Worm (Caenorhabditis elegans) whole organism, young adult: ENCODE measurements around the gene F53E2.2.

Experiments used
- T26A5.8 ChIP-seq: sonication (generic microtip); optimal IDR thresholded peaks from 2 replicates; lab custom pipeline; 2016; ENCODE audit warnings: missing genetic modification characterization, missing compliant biosample characterization
- ceh-79 ChIP-seq: sonication (generic microtip); optimal IDR thresholded peaks from 2 replicates; lab custom pipeline; 2017; ENCODE audit warnings: mild to moderate bottlenecking, missing genetic modification characterization, missing compliant biosample characterization
- ekl-4 ChIP-seq: fragments of 200-800 bp; sonication (Bioruptor generic); IDR thresholded peaks from 2 replicates; pipeline ENCODE4 v1.3.6; 2022; ENCODE audit warnings: missing genetic modification reagents, missing genetic modification characterization, missing compliant biosample characterization
- let-526 ChIP-seq: fragments of 200-800 bp; sonication (Bioruptor generic); IDR thresholded peaks from 2 replicates; pipeline ENCODE4 v1.3.6; 2022; ENCODE audit warnings: missing genetic modification reagents, missing genetic modification characterization, missing compliant biosample characterization
- madf-6 ChIP-seq: fragments of 200-800 bp; sonication (Bioruptor generic); IDR thresholded peaks from 2 replicates; pipeline ENCODE4 v1.3.6; 2022; ENCODE audit warnings: missing genetic modification reagents, missing genetic modification characterization, missing compliant biosample characterization
- mel-28 ChIP-seq: sonication (generic microtip); optimal IDR thresholded peaks from 2 replicates; lab custom pipeline; 2016; ENCODE audit warnings: borderline replicate concordance, mild to moderate bottlenecking, missing genetic modification characterization, missing compliant biosample characterization
- snpc-3.4 ChIP-seq: sonication (generic microtip); optimal IDR thresholded peaks from 2 replicates; lab custom pipeline; 2017; ENCODE audit warnings: missing genetic modification characterization, mild to moderate bottlenecking, missing compliant biosample characterization, antibody characterized with exemption, moderate library complexity, missing genotype, missing genetic modification reagents
- ztf-18 ChIP-seq: sonication (generic microtip); optimal IDR thresholded peaks from 2 replicates; lab custom pipeline; 2016; ENCODE audit warnings: missing genotype, mild to moderate bottlenecking, missing genetic modification characterization, missing compliant biosample characterization

ce11 chrV:1511537-1511936, 36.7 kb downstream of the F53E2.2 start, which contains the start of gene nhr-260:
- TF ChIP-seq snpc-3.4 (no peak), ekl-4 (GFP tag; lab: Robert Waterston, UW) (no peak), ztf-18 (tag; lab: Kevin White, UChicago) (no peak), madf-6 (no peak), let-526 (GFP tag; lab: Robert Waterston, UW) (no peak), mel-28 (tag; lab: Kevin White, UChicago) (no peak), ceh-79 (tag; lab: Kevin White, UChicago) (no peak), T26A5.8 (tag; lab: Kevin White, UChicago) (no peak)
